Worm (Caenorhabditis elegans) whole organism, dauer: Measurements from ENCODE around the gene nprl-3.

Experiments
- unc-62 ChIP-seq: sonication (generic microtip); optimal IDR thresholded peaks from 2 replicates; lab custom pipeline; 2017; ENCODE audit warnings: missing biosample characterization, missing genetic modification reagents, missing genetic modification characterization

Gene nprl-3

DNA sequence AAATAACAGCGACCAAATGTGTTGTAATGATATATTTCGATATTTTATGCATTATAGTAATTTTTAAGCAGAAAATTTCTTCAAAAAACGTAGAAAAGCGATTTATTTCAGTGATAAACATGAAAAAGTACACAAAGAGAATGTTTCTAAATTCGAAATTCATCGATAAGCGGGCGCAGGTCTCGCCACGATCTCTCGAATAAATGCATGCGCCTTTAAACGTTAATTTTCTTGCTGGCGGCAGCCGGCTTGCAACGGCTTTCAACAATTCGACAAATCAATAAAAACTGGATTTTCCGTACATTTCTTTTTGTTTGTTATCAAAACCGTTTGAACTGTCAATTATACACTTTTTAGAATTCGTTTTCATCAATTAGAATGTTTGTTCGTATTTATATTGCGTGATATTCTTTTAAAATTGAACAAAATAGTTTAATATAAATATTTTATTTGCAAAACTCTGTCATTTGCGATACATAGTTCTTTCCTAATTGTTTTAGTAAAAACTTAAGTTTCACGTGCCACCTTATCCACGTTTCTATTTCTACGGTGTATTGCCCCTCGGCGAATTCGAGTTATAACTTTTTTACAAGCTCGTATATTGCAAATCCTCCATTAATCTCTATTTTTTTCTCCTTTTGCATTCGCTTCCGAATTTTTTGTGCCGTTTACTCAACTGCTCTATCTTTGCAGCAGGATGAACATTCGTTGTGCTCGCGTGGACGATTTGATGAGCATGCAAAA is 7.5 kb upstream of the nprl-3 start, which contains the start of gene daf-31:
Gene daf-31 (plus strand): TSS at position 694 of the 744 bp plus-strand sequence.
- no peak for TF ChIP-seq unc-62 (GFP tag; lab: Kevin White, UChicago)

DNA sequence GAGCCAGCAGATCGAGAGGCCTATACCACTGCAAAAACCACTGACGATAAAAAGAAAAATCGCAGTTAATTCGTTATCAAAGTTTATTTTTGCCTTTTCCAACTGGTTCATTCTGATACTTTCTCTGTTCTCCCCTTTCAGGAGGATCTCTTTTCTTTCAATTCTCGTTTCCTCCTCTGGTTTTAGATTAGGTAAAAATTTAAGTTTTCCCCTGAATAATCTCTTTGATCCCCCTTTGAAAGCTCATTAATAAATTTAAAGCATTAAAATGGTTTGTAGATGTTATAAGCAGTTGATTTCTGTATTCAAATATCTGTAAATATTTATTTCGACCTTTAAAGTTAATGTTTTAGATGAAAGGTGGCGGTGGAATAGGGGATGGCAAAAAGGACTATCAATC is 6.1 kb upstream of the nprl-3 start, which contains the start of gene K07H8.2:
Gene K07H8.2 (plus strand): TSS at position 301 of the 400 bp plus-strand sequence.
- no peak for TF ChIP-seq unc-62 (GFP tag; lab: Kevin White, UChicago)

DNA sequence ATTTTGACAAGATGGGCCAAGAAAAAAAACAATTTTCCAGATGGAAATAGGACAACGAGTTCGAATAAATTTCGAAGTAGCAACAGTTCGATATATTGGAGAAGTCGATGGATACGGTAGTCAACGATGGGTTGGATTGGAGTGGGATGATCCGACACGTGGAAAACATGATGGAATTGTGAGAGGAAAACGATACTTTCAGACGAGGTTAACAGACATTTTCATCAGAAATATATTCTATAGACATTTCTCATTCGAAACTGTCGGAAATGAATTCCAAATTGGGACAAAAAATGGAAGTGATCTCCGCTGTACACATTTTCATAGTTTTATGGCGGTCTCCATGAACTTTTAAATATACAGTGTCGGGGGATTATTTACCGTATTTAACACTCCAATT is 2.6 kb upstream of the nprl-3 start, which contains the start of gene tbce-1:
Gene tbce-1 (plus strand): TSS at position 41 of the 400 bp plus-strand sequence.
- TF ChIP-seq unc-62 (GFP tag; lab: Kevin White, UChicago), result no peak

DNA sequence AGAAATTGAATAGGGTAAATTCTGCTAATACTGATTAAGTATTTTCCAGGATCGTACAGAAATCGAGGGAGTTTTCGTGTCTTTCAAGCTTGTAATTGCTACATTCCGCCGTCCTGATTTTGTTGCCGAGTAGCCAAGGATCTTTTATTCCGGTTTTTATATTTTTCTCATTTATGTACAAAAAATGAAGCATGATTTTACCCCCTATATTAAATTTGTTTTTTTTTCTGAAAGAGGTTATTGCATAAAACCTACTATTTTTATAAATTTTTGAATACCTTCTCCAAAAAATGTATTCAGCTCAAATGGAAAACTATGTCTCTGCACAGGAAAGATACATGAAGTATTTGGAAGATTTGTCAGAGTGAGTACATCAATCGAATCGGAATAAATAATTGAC is 2.3 kb downstream of the nprl-3 start, which contains the start of gene F35H10.6:
Gene F35H10.6 (plus strand): TSS at position 301 of the 400 bp plus-strand sequence.
- TF ChIP-seq unc-62 (GFP tag; lab: Kevin White, UChicago), result no peak

DNA sequence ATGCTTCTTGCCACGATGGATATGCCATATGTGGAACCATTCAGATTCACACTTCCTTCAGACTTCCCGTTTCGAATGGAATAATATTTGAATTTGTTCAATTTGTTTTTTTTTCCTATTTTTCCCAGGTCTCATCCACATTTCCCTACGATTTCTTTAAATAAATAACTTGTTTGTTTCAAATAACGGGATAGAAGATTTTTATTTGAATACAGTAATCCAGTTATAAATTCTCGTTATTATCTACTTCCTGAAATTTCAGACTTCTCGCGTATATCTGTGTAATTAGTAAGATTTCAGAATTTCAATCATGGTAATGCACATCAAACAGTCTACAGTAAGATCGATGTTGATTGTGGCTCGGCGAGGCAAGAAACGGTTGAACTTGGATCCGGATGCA is 3.2 kb downstream of the nprl-3 start, which contains the start of gene F35H10.5:
Gene F35H10.5 (plus strand): TSS at position 301 of the 400 bp plus-strand sequence.
- no peak for TF ChIP-seq unc-62 (GFP tag; lab: Kevin White, UChicago)

DNA sequence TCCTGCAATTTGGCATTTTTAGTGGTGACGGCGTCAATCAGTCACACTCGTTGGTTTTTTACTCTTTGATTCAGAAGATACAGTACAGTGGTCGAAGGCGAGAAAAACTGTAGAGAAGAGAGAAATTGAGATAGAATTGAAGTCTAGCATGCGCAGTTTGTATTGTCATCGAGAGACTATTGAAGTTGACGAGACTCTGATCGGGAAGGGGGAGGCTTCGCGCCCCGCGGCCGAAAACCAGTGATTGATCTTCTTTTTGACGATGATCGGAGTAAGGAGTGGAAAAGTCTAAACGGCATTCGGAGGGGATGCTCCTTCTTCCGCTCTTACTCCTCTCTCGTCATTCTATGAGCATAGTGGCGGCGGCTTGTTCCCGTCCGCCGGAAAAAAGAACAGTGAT is 4.6 kb downstream of the nprl-3 start:
- no peak for TF ChIP-seq unc-62 (GFP tag; lab: Kevin White, UChicago)

DNA sequence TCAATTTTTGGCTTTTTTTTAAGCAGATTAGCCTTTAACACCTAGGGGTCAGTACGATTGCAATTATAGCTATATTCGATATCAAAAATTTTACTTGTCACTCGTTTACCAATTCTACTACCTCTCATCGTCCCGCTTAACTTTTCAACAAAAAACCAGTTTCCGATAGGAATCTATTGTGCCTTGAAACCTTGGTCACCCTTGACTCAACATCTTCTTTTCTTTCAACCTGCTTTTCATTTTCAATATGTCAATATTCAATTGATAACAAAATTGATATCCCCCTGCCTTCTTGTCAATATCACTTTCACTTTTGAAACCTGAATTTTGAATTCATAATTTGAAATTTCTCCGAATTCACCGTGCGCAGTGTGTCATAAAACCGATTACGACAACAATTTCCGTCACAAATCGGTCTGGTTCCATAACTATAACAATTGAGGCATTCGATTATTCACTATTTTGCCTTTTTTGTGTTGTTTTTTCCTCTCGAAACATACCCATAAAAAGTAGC is 5.4 kb downstream of the nprl-3 start:
- TF ChIP-seq unc-62 (GFP tag; lab: Kevin White, UChicago), result no peak

DNA sequence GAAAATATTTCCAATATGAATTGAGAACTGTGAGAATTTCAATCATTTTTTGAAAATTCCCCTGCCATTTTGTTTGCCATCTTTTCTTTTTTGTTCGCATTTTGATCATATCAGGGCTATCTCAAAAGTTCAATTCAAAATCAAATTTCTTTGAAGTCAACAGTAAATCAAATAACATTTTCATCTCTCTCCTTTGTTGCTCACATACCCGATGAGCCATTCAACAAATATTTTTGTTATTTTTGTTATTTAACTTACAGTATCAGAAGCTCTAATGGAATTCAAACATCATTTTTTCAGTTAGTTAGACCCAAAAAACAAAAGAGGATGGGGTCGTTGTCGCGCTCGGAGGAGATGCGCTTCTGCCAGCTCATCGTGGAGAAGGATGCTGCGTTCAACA is 6.4 kb downstream of the nprl-3 start, which contains the start of gene vha-5:
Gene vha-5 (plus strand): TSS at position 301 of the 400 bp plus-strand sequence.
- TF ChIP-seq unc-62 (GFP tag; lab: Kevin White, UChicago), result no peak

DNA sequence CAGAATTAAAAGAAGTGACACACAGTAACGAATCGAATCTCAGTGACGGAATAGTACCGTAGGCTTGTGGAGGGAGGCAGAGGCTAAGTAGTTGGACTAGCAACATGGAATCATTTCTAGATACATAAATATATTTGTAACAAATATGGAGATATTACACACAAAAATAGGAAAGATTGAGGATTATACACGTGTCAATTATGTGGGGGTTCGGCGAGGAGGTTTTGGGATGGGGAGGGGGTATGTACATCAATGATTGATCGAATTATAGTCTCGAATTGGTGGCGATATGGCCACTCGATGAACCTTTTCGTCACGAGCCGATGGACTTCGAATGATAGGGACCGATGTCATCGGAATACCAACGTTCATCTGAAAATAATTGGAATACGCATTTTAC is 10.1 kb downstream of the nprl-3 start:
- TF ChIP-seq unc-62 (GFP tag; lab: Kevin White, UChicago), result no peak

DNA sequence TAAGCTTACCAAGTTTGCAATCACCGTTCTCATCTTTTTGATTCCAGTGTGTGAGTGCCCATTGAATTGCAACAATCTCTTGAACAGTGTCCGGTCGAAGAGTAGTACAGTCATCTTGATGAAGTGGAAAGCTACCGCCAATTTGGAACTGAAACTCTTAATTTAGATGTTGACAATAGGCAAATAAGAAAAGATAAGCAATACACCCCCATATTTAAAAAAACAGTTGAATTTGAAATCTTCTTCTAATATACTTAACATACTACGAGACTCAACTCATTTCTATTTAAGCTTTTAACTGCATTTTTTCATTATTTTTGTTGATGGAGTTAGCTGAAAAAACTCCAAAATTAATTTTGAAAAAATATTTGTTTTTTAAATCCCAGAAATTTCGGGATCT is 14.8 kb downstream of the nprl-3 start:
- no peak for TF ChIP-seq unc-62 (GFP tag; lab: Kevin White, UChicago)

DNA sequence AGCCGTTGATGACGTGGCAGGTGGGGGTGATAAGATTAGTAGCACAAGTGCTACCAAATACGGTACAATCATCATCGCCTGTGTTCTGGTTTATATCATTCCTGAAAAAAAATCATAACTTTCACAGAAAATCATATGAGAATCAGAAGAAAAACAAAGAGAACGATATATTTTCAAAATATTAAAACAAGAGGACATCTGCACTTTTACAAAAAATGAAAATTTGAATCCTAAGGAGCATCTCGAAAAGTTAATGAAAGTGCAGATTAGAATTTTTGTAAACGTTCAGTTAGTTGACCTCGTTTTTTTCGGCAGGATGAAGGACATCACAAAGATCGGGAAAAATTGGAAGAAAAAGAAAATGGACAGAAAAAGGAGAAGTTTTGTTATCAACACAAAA is 15.6 kb downstream of the nprl-3 start, which contains the start of gene F35H10.10:
Gene F35H10.10 (minus strand): TSS at position 101 of the 400 bp plus-strand sequence.
- no peak for TF ChIP-seq unc-62 (GFP tag; lab: Kevin White, UChicago)

DNA sequence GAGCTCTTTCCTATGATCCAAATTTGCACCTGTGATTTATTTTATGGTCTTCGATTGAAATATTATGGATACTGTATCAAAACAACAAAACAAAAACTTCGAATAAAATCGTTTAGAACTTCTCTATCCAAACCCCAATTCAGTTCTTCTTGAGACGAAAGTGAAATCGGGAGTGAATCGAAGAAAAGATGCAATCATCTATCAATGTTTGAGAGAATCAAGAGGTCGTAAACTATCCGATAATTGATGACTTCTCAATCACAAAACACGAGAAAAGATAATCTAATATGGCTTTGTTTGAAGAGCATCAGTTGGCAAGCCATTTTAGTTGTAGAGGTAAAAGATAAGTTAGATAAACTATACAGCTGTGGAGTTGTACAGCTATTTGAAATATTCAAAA is 20.5 kb downstream of the nprl-3 start:
- TF ChIP-seq unc-62 (GFP tag; lab: Kevin White, UChicago), result no peak

DNA sequence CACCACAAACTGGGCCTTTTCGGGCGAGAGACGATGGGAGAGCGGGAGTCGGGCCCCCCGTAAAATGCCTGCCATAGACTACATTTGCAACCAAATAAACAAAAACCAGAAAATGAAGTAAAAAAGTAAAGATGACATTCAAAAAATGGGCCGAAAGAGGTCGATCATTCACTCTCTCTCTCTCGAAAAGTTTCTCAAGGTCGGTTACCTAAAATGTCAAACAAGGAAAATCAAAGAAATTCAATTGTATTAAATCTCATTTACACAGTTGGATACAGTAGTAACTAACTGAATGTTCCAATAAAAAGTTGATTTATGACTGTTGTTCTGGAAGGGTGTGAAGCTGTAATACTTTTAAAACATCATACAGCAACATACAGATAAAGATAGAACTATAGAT is 21.5 kb downstream of the nprl-3 start:
- no peak for TF ChIP-seq unc-62 (GFP tag; lab: Kevin White, UChicago)

DNA sequence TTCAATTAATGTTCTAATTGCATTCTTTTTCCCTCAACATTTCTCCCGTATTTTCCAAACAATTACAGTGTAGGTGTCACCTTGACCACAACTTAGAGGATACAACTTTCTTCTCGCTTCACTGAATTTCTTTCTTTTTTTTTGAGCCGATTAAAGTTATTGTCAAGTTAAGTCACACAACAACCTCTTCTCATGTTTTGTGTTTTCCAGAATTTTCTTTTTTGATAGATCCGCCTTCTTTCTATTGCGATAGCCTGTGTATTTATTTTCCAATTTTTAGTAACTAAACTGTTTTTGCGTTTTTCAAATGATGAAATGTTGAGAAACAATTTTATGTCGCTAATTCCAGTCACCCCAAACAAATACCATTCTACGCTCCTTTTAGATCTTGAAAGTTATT is 28.4 kb downstream of the nprl-3 start, which contains the start of gene F35H10.3:
Gene F35H10.3 (plus strand): TSS at position 301 of the 400 bp plus-strand sequence.
- TF ChIP-seq unc-62 (GFP tag; lab: Kevin White, UChicago), result no peak

DNA sequence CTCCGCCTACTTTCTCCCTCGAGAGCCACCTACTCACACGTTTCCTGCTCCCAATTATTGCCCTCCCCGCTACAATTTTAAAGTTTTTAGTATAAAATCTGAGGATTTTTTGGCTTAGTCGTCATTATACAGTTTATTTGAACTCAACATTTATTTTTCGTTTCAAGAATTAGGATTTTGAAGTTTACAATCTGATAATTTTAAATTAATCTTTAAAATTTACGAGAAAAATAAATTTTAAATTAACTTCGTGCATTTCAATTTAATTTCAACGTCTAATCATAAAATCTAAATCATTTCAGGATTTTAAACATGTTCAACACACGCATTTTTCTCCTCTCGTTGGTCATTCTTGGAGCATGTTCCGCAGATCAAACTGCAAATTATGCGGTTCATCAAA is 31.6 kb downstream of the nprl-3 start, which contains the start of gene F35H10.2:
Gene F35H10.2 (plus strand): TSS at position 301 of the 400 bp plus-strand sequence.
- TF ChIP-seq unc-62 (GFP tag; lab: Kevin White, UChicago), result no peak

DNA sequence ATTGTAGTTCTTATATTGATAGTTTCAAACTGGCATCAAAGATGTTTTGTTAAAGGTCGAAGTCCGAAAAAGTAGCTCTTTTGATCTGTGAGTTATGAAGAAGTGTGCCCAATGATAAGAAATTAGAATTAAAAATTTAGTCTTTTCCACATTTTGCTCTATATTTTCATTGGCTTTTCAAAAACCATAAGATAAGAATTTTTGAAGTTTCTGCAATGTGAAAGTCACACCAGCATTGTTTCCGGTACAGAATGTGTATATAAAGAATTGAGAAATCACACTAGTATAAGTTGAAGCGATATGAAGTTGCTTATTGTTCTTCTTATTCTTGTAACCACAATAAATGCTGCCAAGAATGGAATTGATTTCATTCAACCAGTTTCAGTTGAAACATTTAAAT is 35.2 kb downstream of the nprl-3 start, which contains the start of gene lys-10:
Gene lys-10 (plus strand): TSS at position 301 of the 400 bp plus-strand sequence.
- TF ChIP-seq unc-62 (GFP tag; lab: Kevin White, UChicago), result no peak
